Fruit fly (Drosophila melanogaster) whole organism, wandering third instar larva: Measurements from ENCODE around the gene CG7275.

Source experiments
- CG32264 ChIP-seq: fragments of 200-800 bp; sonication (Bioruptor generic); optimal IDR thresholded peaks from 2 replicates; lab custom pipeline; 2016; ENCODE audit warnings: missing biosample characterization, missing genetic modification characterization
- CrebA ChIP-seq: fragments of 200-800 bp; sonication (Bioruptor generic); optimal IDR thresholded peaks from 2 replicates; lab custom pipeline; 2016; ENCODE audit warnings: missing biosample characterization, mild to moderate bottlenecking, missing genetic modification characterization, borderline replicate concordance
- Dif ChIP-seq: fragments of 200-275, 200-300 bp; sonication (Bioruptor generic); optimal IDR thresholded peaks from 2 replicates; lab custom pipeline; 2018; ENCODE audit warnings: missing biosample characterization, missing genetic modification characterization; ENCODE audit not compliant: partially characterized antibody
- GATAd ChIP-seq: sonication (Bioruptor generic); optimal IDR thresholded peaks from 2 replicates; lab custom pipeline; 2016; ENCODE audit warnings: missing biosample characterization, missing genetic modification characterization
- HLH106 ChIP-seq: fragments of 200-800 bp; optimal IDR thresholded peaks from 3 replicates; lab custom pipeline; 2019; ENCODE audit warnings: missing biosample characterization, mild to moderate bottlenecking, missing genetic modification characterization, moderate library complexity
- Hnf4 ChIP-seq: fragments of 200-800 bp; sonication (Bioruptor generic); optimal IDR thresholded peaks from 2 replicates; lab custom pipeline; 2016; ENCODE audit warnings: missing biosample characterization, mild to moderate bottlenecking, missing genetic modification characterization
- Hr78 ChIP-seq: fragments of >200 bp; optimal IDR thresholded peaks from 2 replicates; lab custom pipeline; 2017; ENCODE audit warnings: missing biosample characterization, missing genetic modification characterization
- Hr83 ChIP-seq: fragments of 200-300 bp; sonication (Bioruptor generic); optimal IDR thresholded peaks from 2 replicates; lab custom pipeline; 2016; ENCODE audit warnings: missing biosample characterization, mild to moderate bottlenecking, missing genetic modification characterization, moderate library complexity; ENCODE audit not compliant: poor library complexity, severe bottlenecking
- Jra ChIP-seq: sonication (Bioruptor generic); optimal IDR thresholded peaks from 2 replicates; lab custom pipeline; 2016; ENCODE audit warnings: missing biosample characterization, missing genetic modification characterization
- Mio ChIP-seq: sonication (Bioruptor generic); optimal IDR thresholded peaks from 2 replicates; lab custom pipeline; 2016; ENCODE audit warnings: missing biosample characterization, missing genetic modification characterization
- Myc ChIP-seq: fragments of >200 bp; optimal IDR thresholded peaks from 2 replicates; lab custom pipeline; 2017
- OdsH ChIP-seq: fragments of 200-800 bp; sonication (Bioruptor generic); optimal IDR thresholded peaks from 2 replicates; lab custom pipeline; 2016; ENCODE audit warnings: missing biosample characterization, mild to moderate bottlenecking, missing genetic modification characterization
- Rel ChIP-seq, 2 experiments: fragments of 200-800 bp; sonication (Bioruptor generic) in 1 of 2; optimal IDR thresholded peaks; 2 replicates in 1 of 2; 3 replicates in 1 of 2; lab custom pipeline; 2016 to 2019; ENCODE audit warnings: mild to moderate bottlenecking in 2 of 2, missing biosample characterization in 2 of 2, missing genetic modification characterization in 2 of 2, moderate library complexity in 1 of 2
- Sp1 ChIP-seq: fragments of 200-800 bp; sonication (Bioruptor generic); optimal IDR thresholded peaks from 3 replicates; lab custom pipeline; 2019; ENCODE audit warnings: missing biosample characterization, mild to moderate bottlenecking, missing genetic modification characterization, moderate library complexity
- br ChIP-seq: fragments of 200-800 bp; sonication (Bioruptor generic); optimal IDR thresholded peaks from 2 replicates; lab custom pipeline; 2016; ENCODE audit warnings: missing biosample characterization, missing genetic modification characterization
- brk ChIP-seq: fragments of 200-800 bp; sonication (Bioruptor generic); optimal IDR thresholded peaks from 2 replicates; lab custom pipeline; 2016; ENCODE audit warnings: missing biosample characterization, mild to moderate bottlenecking, missing genetic modification characterization
- dl ChIP-seq, 2 experiments: fragments of 175-275, 200-275 bp in 1 of 2; fragments of 200-275 bp in 1 of 2; sonication (Bioruptor generic); optimal IDR thresholded peaks; lab custom pipeline; 2018; ENCODE audit warnings: mild to moderate bottlenecking in 2 of 2, missing biosample characterization in 2 of 2, missing genetic modification characterization in 2 of 2, moderate library complexity in 2 of 2; ENCODE audit not compliant: partially characterized antibody in 2 of 2, insufficient read depth in 1 of 2
- dmrt93B ChIP-seq: fragments of 200-800 bp; sonication (Bioruptor generic); optimal IDR thresholded peaks from 2 replicates; lab custom pipeline; 2018; ENCODE audit warnings: missing biosample characterization, mild to moderate bottlenecking, missing genetic modification characterization
- dsf ChIP-seq: sonication (Bioruptor generic); optimal IDR thresholded peaks from 2 replicates; lab custom pipeline; 2016; ENCODE audit warnings: missing biosample characterization, missing genetic modification characterization, borderline replicate concordance
- ey ChIP-seq: fragments of 200-800 bp; sonication (Bioruptor generic); optimal IDR thresholded peaks from 2 replicates; lab custom pipeline; 2016; ENCODE audit warnings: missing biosample characterization, missing genetic modification characterization
- foxo ChIP-seq, 2 experiments: fragments of 200-800 bp; sonication (Bioruptor generic); optimal IDR thresholded peaks; 2 replicates in 1 of 2; 3 replicates in 1 of 2; lab custom pipeline; 2016 to 2017; ENCODE audit warnings: missing biosample characterization in 2 of 2, missing genetic modification characterization in 2 of 2
- fru ChIP-seq: fragments of 200-800 bp; sonication (Bioruptor generic); optimal IDR thresholded peaks from 3 replicates; lab custom pipeline; 2016; ENCODE audit warnings: missing biosample characterization, mild to moderate bottlenecking, missing genetic modification characterization
- h ChIP-seq: fragments of 200-800 bp; sonication (Bioruptor generic); optimal IDR thresholded peaks from 3 replicates; lab custom pipeline; 2016; ENCODE audit warnings: missing biosample characterization, mild to moderate bottlenecking, missing genetic modification characterization
- jim ChIP-seq: fragments of 175-275, 200-325 bp; sonication (Bioruptor generic); optimal IDR thresholded peaks from 2 replicates; lab custom pipeline; 2016; ENCODE audit warnings: missing biosample characterization, mild to moderate bottlenecking, missing genetic modification characterization
- pan ChIP-seq: fragments of >200 bp; optimal IDR thresholded peaks from 2 replicates; lab custom pipeline; 2017
- psq ChIP-seq: fragments of 200-800 bp; sonication (Bioruptor generic); optimal IDR thresholded peaks from 3 replicates; lab custom pipeline; 2017; ENCODE audit warnings: missing biosample characterization, mild to moderate bottlenecking, missing genetic modification characterization, moderate library complexity
- rgr ChIP-seq: fragments of 200-800 bp; sonication (Bioruptor generic); optimal IDR thresholded peaks from 3 replicates; lab custom pipeline; 2016; ENCODE audit warnings: missing biosample characterization, mild to moderate bottlenecking, missing genetic modification characterization
- sage ChIP-seq: fragments of 200-800 bp; sonication (Bioruptor generic); optimal IDR thresholded peaks from 2 replicates; lab custom pipeline; 2016; ENCODE audit warnings: missing biosample characterization, mild to moderate bottlenecking, missing genetic modification characterization
- sv ChIP-seq: fragments of 200-800 bp; sonication (Bioruptor generic); optimal IDR thresholded peaks from 3 replicates; lab custom pipeline; 2016; ENCODE audit warnings: missing biosample characterization, missing genetic modification characterization
- usp ChIP-seq: fragments of >200 bp; optimal IDR thresholded peaks from 2 replicates; lab custom pipeline; 2017; ENCODE audit warnings: missing biosample characterization, missing genetic modification characterization
- woc ChIP-seq: sonication (Bioruptor generic); optimal IDR thresholded peaks from 2 replicates; lab custom pipeline; 2016; ENCODE audit warnings: missing biosample characterization, mild to moderate bottlenecking, missing genetic modification characterization

CG7275 gene

DNA sequence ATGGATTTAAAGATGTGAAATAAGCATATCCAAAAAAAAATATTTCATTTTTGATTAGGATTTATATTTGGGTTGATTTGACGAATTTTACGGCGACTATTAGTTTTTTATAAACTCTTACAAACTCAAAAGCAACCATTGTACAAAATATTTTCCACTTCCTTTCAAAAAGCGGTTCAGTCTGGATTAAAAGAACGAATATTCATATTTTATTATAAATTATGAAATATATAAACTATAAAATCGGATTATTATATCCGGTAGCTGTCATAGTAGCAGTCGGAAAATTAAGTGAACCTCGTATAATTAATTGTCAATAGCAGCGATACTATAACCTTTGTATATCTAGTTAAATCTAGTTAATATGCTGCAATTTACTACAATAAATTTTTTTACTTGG is 3.3 kb upstream of the CG7275 start, which contains the start of gene CG12355:
Gene CG12355, minus strand, starts transcription at position 101 of the 400 bp plus-strand sequence.
- no peak for TF ChIP-seq usp (GFP tag; lab: Kevin White, UChicago)
- TF ChIP-seq h = no peak
- TF ChIP-seq Dif (GFP tag; lab: Kevin White, UChicago) = no peak
- TF ChIP-seq dl (GFP tag; optimal IDR thresholded peaks at IDR 0.05; lab: Kevin White, UChicago; ENCODE audit: insufficient read depth in 1 of 2, partially characterized antibody in 2 of 2) = no peak
- TF ChIP-seq br (GFP tag; lab: Kevin White, UChicago) = no peak
- no peak for TF ChIP-seq CrebA (GFP tag; lab: Kevin White, UChicago)
- TF ChIP-seq Jra = no peak
- no peak for TF ChIP-seq Mio (GFP tag; lab: Kevin White, UChicago)
- no peak for TF ChIP-seq Sp1 (GFP tag; lab: Kevin White, UChicago)
- no peak for TF ChIP-seq jim (GFP tag; lab: Kevin White, UChicago)
- no peak for TF ChIP-seq dmrt93B
- TF ChIP-seq foxo (GFP tag; optimal IDR thresholded peaks at IDR 0.05; lab: Kevin White, UChicago) = no peak
- TF ChIP-seq CG32264 (GFP tag; lab: Kevin White, UChicago) = no peak
- TF ChIP-seq Hnf4 (GFP tag; lab: Kevin White, UChicago) = no peak
- no peak for TF ChIP-seq Hr78
- TF ChIP-seq psq (GFP tag; lab: Kevin White, UChicago) = no peak
- TF ChIP-seq OdsH (GFP tag; lab: Kevin White, UChicago) = no peak
- no peak for TF ChIP-seq rgr

DNA sequence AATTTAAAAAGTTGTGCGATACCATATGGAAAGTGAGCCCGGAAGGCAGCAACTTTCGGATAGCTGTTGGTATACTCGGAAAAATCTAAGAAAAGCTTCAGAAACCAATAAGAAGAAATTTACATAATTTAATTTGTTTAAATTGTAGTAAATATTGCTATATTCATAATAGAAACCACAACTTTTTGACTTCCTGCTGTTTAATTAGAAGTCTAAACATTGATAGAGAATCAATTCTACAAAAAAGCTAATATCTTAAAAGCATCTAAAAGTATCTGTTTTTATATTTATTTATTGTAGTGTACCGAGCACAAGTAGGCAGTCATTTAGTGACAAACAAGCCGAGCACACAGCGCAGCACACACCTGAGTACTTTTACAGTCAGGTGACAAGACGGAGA is 2.5 kb upstream of the CG7275 start, which contains the start of gene CG13455:
Gene CG13455, plus strand, starts transcription at position 301 of the 400 bp plus-strand sequence.
- TF ChIP-seq rgr = no peak
- no peak for TF ChIP-seq Sp1 (GFP tag; lab: Kevin White, UChicago)
- TF ChIP-seq Myc (lab: Kevin White, UChicago) = no peak
- no peak for TF ChIP-seq brk
- TF ChIP-seq Hnf4 (GFP tag; lab: Kevin White, UChicago) = no peak
- no peak for TF ChIP-seq sv (GFP tag; lab: Kevin White, UChicago)

DNA sequence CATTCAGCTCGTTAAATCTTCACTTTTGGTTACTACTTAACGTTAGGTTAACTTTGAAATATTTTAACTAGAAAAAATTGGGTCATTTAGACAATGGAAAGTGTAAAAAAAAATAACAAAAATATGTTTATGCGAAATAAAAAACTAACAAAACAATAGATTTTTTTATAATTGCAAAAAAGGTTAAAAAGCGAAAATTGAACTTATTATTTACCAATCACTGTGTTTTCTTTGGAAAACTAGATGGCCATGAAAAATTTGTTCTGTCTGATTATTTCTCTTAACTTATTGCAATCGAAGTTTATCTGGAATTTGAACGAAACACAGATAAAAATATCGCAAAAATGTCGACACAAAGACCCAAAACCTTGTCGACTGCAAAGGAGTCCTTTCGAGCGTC is 857 bp upstream of the CG7275 start, which contains the start of gene CG7276:
Gene CG7276, plus strand, starts transcription at position 301 of the 400 bp plus-strand sequence.
- TF ChIP-seq HLH106 (tag; lab: Kevin White, UChicago) = no peak
- no peak for TF ChIP-seq sage
- no peak for TF ChIP-seq Hr78
- TF ChIP-seq GATAd (GFP tag; lab: Kevin White, UChicago) = no peak
- TF ChIP-seq Hnf4 (GFP tag; lab: Kevin White, UChicago) = no peak
- TF ChIP-seq CrebA (GFP tag; lab: Kevin White, UChicago) = no peak
- TF ChIP-seq br (GFP tag; lab: Kevin White, UChicago) = no peak
- no peak for TF ChIP-seq sv (GFP tag; lab: Kevin White, UChicago)
- no peak for TF ChIP-seq dsf (GFP tag; lab: Kevin White, UChicago)
- no peak for TF ChIP-seq ey (GFP tag; lab: Kevin White, UChicago)
- TF ChIP-seq Dif (GFP tag; lab: Kevin White, UChicago) = no peak
- no peak for TF ChIP-seq fru (GFP tag; lab: Kevin White, UChicago)
- TF ChIP-seq pan (lab: Kevin White, UChicago) = no peak
- TF ChIP-seq OdsH (GFP tag; lab: Kevin White, UChicago) = no peak
- no peak for TF ChIP-seq Myc (lab: Kevin White, UChicago)

DNA sequence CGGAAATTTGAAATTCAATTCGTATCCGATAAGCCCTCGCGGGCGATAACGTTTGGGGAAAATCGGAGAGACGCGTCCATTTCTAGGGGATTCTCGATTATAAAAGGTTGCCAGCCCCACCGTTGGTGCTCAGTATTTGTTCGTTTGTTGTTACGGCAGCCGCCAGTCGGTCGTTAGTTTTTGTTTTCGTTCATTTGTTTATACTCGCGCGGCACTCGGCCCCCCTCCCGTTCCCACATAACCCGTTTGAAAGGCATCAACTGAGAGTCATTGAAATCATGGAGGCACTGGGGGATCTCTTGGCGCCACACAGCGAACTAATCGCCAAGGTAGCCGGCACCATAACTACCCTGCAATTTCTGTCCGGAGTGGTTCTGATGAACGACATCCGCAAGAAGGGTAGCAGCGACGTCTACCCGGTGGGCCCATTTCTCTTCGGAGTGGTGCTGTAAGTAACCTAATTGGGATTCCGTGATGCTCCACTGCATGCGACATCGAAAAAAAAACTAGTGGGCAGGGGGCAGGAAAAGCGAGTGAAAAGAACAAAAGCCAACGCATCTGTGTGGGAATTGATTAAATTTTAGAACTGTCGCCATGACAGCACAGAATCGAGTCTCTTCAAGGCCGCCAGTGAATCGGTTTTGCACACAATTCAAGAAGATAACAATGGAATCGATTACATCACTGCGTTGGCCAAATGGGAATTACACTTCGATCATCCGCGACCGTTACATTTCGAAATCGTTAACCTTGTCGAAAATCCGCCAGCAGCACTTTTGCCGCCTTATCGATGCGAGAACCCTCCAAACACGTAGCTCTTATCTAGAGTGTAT is 2.3 kb downstream of the CG7275 start, which contains the start of gene CG7272:
Gene CG7272, plus strand, starts transcription at position 126 of the 833 bp plus-strand sequence.
- TF ChIP-seq brk (no peak), Hnf4 (GFP tag; lab: Kevin White, UChicago) (no peak), ey (GFP tag; lab: Kevin White, UChicago) (no peak), Sp1 (GFP tag; lab: Kevin White, UChicago) (peak; percentile 13), h (peak; percentile 51), Dif (GFP tag; lab: Kevin White, UChicago) (peak; percentile 64), br (GFP tag; lab: Kevin White, UChicago) (peak; percentile 42), rgr (peak; percentile 61), woc (GFP tag; lab: Kevin White, UChicago) (peak; percentile 29), Jra (no peak), Hr83 (GFP tag; lab: Kevin White, UChicago) (peak; percentile 30), Rel (GFP tag; optimal IDR thresholded peaks at IDR 0.05; lab: Kevin White, UChicago) (no peak), Rel (tag; optimal IDR thresholded peaks at IDR 0.05; lab: Kevin White, UChicago) (peak; percentile 96), jim (GFP tag; lab: Kevin White, UChicago) (peak; percentile 86)
